Fruit fly (Drosophila melanogaster): ENCODE results near the gene CG18135.

- TF ChIP-seq CG8478 (optimal IDR thresholded peaks at IDR 0.05) (no peak), CTCF (optimal IDR thresholded peaks at IDR 0.05) (no peak)
These were observed 37.2 kb upstream of the CG18135 start for dm6 chr3L:19035163-19035900.

Data from S2 (cell line).